Worm (Caenorhabditis elegans) whole organism, young adult: ENCODE measurements around the gene cdo-1.

Experiments used
- Y67H2A.10 ChIP-seq: fragments of 200-800 bp; sonication (Bioruptor generic); conservative IDR thresholded peaks from 2 replicates; pipeline ENCODE4 v1.3.6; 2022; ENCODE audit warnings: missing genetic modification reagents, missing genetic modification characterization, missing compliant biosample characterization
- chd-7 ChIP-seq: sonication (generic microtip); optimal IDR thresholded peaks from 2 replicates; lab custom pipeline; 2016; ENCODE audit warnings: mild to moderate bottlenecking, missing genetic modification characterization, moderate library complexity, missing compliant biosample characterization
- hsf-1 ChIP-seq: fragments of 200-800 bp; sonication (Bioruptor generic); IDR thresholded peaks from 2 replicates; pipeline ENCODE4 v1.3.6; 2022; ENCODE audit warnings: missing genetic modification reagents, missing genetic modification characterization, missing compliant biosample characterization
- nfyb-1 ChIP-seq: fragments of 200-800 bp; sonication (Bioruptor generic); IDR thresholded peaks from 2 replicates; pipeline ENCODE4 v1.3.6; 2022; ENCODE audit warnings: missing genetic modification reagents, missing genetic modification characterization, missing compliant biosample characterization
- unc-130 ChIP-seq: sonication (generic microtip); optimal IDR thresholded peaks from 2 replicates; lab custom pipeline; 2016; ENCODE audit warnings: missing genetic modification reagents, missing genetic modification characterization, missing compliant biosample characterization
- xnd-1 ChIP-seq: sonication (generic microtip); optimal IDR thresholded peaks from 2 replicates; lab custom pipeline; 2016; ENCODE audit warnings: missing genotype, missing genetic modification reagents, missing genetic modification characterization, missing compliant biosample characterization
- ztf-25 ChIP-seq: fragments of 200-800 bp; sonication (Bioruptor generic); IDR thresholded peaks from 2 replicates; pipeline ENCODE4 v1.3.6; 2022; ENCODE audit warnings: missing genetic modification reagents, missing genetic modification characterization, missing compliant biosample characterization

DNA sequence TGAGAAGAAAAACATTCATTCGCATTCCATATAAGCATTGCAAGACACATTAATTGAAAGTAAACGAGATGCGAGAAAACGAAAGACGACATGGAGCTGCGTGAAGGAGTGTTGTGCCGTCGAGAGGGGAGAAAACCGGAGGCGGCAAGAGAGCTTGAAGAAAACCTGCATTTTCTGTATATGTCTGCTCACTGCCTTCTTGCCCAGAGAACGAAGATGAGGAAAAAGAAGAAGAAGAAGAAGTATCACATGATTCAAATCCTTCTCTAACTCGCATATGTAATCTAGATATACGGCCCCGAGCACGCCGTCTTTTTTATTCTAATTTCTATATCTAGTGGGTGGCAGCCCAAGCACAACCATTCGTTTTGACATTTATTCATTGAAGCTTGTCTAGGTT is 47.0 kb upstream of the cdo-1 start:
- TF ChIP-seq xnd-1 (tag; lab: Kevin White, UChicago) (no peak), Y67H2A.10 (GFP tag; lab: Robert Waterston, UW) (no peak), chd-7 (tag; lab: Kevin White, UChicago) (no peak), unc-130 (GFP tag; lab: Kevin White, UChicago) (no peak), nfyb-1 (no peak), ztf-25 (GFP tag; lab: Robert Waterston, UW) (no peak), hsf-1 (GFP tag; lab: Robert Waterston, UW) (no peak)
